Fruit fly (Drosophila melanogaster) whole organism, prepupa: ENCODE data around the gene ru.
A peak's percentile ranks its signal among the peaks of the same experiment; 100 is the strongest.

ENCODE experiments used
- Blimp-1 ChIP-seq: fragments of 200-800 bp; sonication (Bioruptor generic); optimal IDR thresholded peaks from 3 replicates; lab custom pipeline; 2017; ENCODE audit warnings: missing biosample characterization, missing genetic modification characterization, mild to moderate bottlenecking, moderate library complexity, missing genetic modification reagents
- CG11762 ChIP-seq: fragments of 200-800 bp; sonication (Bioruptor generic); optimal IDR thresholded peaks from 3 replicates; lab custom pipeline; 2016; ENCODE audit warnings: missing biosample characterization, missing genetic modification characterization; ENCODE audit not compliant: insufficient read depth
- CG11902 ChIP-seq: fragments of 200-800 bp; sonication (Bioruptor generic); optimal IDR thresholded peaks from 3 replicates; lab custom pipeline; 2016; ENCODE audit warnings: missing biosample characterization, missing genetic modification characterization
- CG15336 ChIP-seq: fragments of 200-800 bp; sonication (Bioruptor generic); IDR thresholded peaks from 2 replicates; pipeline ENCODE4 v1.3.6; 2022; ENCODE audit warnings: missing biosample characterization, missing genetic modification characterization
- CG6854 ChIP-seq: fragments of 200-800 bp; sonication (Bioruptor generic); optimal IDR thresholded peaks from 2 replicates; lab custom pipeline; 2017; ENCODE audit warnings: missing biosample characterization, mild to moderate bottlenecking, missing genetic modification characterization
- CG8119 ChIP-seq: fragments of 200-800 bp; sonication (Bioruptor generic); IDR thresholded peaks from 3 replicates; pipeline ENCODE4 v1.3.6; 2022; ENCODE audit warnings: missing biosample characterization, missing genetic modification characterization
- Eip78C ChIP-seq: fragments of 200-800 bp; sonication (Bioruptor generic); peaks from one replicate; lab custom pipeline; 2016; ENCODE audit warnings: missing biosample characterization, missing genetic modification characterization
- Hr39 ChIP-seq: fragments of 200-800 bp; sonication (Bioruptor generic); optimal IDR thresholded peaks from 2 replicates; lab custom pipeline; 2016; ENCODE audit warnings: missing biosample characterization, missing genetic modification characterization
- Lpt ChIP-seq: fragments of 200-800 bp; sonication (Bioruptor generic); optimal IDR thresholded peaks from 3 replicates; lab custom pipeline; 2016; ENCODE audit warnings: missing biosample characterization, missing genetic modification characterization
- Sox102F ChIP-seq: fragments of 200-800 bp; sonication (Bioruptor generic); optimal IDR thresholded peaks from 2 replicates; lab custom pipeline; 2016; ENCODE audit warnings: missing biosample characterization, mild to moderate bottlenecking, missing genetic modification characterization
- dsx ChIP-seq: fragments of 200-800 bp; optimal IDR thresholded peaks from 3 replicates; lab custom pipeline; 2019; ENCODE audit warnings: missing biosample characterization, mild to moderate bottlenecking, missing genetic modification characterization, moderate library complexity; ENCODE audit not compliant: poor library complexity, severe bottlenecking
- esn ChIP-seq: fragments of 200-800 bp; sonication (Bioruptor generic); optimal IDR thresholded peaks from 2 replicates; lab custom pipeline; 2016; ENCODE audit warnings: missing biosample characterization, mild to moderate bottlenecking, missing genetic modification characterization, moderate library complexity

dm6 chr3L:1346956-1347587, 23.4 kb upstream of the ru start:
- TF ChIP-seq esn (GFP tag; lab: Kevin White, UChicago) (no peak), CG15336 (GFP tag; lab: Robert Waterston, UW) (no peak), CG6854 (GFP tag; lab: Kevin White, UChicago) (no peak), Hr39 (GFP tag; lab: Kevin White, UChicago) (no peak), dsx (GFP tag; lab: Kevin White, UChicago) (no peak), Lpt (GFP tag; lab: Kevin White, UChicago) (no peak), CG11902 (GFP tag; lab: Kevin White, UChicago) (no peak), Eip78C (GFP tag; lab: Kevin White, UChicago) (peak; percentile 55), Blimp-1 (no peak), CG8119 (GFP tag; lab: Robert Waterston, UW) (no peak), CG11762 (GFP tag; lab: Kevin White, UChicago) (no peak), Sox102F (no peak)
